Fruit fly (Drosophila melanogaster): ENCODE measurements around the gene X11L.

The X11L gene

DNA sequence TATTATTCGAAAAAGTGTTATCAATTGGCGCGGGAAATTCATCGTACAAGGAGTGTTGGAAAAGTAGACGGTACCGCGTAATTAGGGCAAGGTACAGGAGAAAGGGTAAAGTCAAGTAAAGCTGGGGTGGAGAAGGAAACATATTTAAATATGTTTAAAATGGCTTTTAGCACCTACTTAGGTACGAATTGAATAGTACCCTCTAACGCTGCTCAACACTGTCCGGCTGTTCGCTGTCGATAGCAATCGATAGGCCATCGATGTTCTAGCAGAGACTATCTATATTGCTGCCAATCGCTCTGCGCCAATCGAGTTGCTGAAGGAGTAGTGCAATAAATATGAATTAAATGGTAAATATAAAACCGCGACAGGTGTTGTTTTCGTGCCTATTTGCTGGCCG lies at the start of gene X11L:
X11L (plus strand) TSS at position 279 of the 400 bp plus-strand sequence.
- peak; percentile 26 for TF ChIP-seq CG17801 (GFP tag; optimal IDR thresholded peaks at IDR 0.05; ENCODE audit: partially characterized antibody)

DNA sequence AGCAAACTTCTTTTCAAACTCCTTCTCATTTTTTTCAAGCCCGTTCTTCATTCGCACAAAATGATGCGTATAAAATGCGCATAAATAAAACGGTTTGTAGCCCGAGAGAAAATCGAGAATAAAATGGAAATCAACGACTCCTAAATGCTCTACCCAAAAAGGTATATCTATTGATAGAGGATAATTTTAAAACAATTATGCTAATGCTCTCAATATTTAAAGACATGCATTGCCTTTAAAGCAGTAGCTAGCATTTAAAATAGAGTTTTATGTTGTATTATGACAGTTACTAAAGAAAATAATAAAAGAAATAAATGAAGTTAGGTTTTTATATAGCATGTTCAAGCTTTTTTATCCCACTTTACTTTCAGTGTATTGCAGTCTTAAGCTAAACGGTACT lies 49.1 kb upstream of the X11L start:
- TF ChIP-seq CG17801 (GFP tag; optimal IDR thresholded peaks at IDR 0.05; ENCODE audit: partially characterized antibody), result no peak

DNA sequence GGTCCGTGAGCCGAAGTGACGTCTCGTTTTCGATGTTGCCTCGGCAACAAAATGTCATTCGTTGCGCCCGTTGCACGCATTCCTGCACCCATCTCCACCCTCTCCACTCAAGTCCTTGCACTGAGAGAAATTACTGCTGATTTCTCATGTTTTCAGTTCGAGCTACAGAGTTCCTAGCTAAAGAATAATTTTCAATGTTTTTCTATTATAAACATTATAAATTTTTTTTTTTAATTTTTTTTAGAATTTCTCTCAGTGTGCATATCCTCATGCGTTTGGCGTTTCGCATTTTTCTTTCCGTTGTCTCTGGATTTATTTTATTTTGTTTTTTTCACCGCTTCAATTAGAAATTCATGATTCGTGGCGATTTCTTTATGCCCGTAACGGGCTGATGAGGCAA lies 48.5 kb upstream of the X11L start:
- no peak for TF ChIP-seq CG17801 (GFP tag; optimal IDR thresholded peaks at IDR 0.05; ENCODE audit: partially characterized antibody)

DNA sequence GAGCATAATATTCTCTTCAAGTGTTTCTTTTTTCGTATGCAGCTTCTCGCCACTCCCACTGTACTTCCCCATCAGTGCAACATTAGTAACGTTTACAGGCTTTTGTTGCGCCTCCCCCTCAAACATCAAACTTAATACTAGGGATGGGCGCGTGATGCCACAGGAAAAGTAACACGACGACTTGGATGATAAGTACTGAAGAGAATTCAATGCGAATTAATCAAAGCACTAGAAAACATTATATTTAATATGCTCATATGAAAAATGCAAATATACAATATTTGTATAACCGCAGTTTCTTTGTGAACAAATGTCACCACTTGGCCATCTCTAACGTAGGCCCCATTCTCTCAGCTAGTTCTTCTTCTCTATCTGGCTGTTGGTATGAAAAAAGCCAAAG lies 44.3 kb upstream of the X11L start:
- TF ChIP-seq CG17801 (GFP tag; optimal IDR thresholded peaks at IDR 0.05; ENCODE audit: partially characterized antibody), result no peak

DNA sequence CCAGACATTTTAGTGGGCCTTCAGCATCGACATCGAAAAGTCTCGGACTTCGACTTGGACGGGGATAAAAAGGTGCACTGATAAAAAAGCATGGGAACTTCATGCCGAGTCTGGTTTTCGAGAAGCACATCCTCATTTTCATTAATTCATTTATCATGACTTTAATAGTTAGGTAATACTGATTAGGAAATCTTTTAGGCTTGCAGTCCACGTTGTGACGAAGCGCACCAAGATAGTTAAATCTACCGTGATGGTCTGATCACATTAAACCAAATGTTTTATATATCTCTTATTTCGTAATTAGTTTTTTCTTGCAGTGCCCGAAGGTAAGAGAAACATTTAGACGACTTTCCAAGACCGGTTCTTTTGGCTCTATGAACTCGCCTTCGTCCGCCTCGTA lies 40.7 kb upstream of the X11L start:
- TF ChIP-seq CG17801 (GFP tag; optimal IDR thresholded peaks at IDR 0.05; ENCODE audit: partially characterized antibody), result no peak

DNA sequence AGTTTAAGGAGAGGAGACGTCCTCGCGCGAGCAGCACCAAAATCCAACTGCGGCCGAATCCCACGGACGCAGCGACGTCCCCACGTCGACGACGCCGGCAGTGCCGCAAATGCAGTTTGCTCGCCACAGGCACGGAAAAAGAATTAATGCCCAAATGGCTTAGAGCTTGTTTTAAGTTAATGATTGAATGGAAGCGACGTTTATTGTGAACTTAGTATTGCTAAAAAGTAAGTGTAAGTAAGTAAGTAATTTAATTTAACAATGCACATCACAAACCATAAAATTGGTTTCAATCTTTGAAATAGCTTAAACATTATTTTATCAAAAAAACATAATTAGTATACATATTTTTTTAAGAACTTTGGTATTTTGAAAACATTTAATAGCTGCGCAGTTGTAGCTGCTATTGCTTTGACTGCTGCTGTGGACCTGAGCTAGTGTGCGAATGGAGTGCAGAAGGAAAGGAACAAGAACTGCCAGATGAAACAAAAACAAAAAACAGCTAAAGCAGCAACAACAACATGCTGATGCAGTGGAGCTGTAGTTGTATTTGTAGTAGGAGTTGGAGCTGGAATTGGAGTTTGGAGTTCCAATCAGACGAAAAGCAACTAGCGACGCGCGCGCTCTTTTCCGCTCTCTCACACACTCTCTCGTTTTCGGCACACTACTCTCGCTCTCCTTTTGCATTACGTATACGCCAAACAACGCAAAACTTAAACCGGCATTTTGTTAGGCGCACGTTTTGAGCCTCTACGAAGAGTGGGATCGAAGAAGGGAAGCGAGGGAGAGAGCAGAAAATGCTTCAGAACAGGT lies 38.1 kb upstream of the X11L start, which contains the start of gene CG43658:
CG43658 (minus strand) TSS at position 51 of the 813 bp plus-strand sequence.
- no peak for TF ChIP-seq CG17801 (GFP tag; optimal IDR thresholded peaks at IDR 0.05; ENCODE audit: partially characterized antibody)

DNA sequence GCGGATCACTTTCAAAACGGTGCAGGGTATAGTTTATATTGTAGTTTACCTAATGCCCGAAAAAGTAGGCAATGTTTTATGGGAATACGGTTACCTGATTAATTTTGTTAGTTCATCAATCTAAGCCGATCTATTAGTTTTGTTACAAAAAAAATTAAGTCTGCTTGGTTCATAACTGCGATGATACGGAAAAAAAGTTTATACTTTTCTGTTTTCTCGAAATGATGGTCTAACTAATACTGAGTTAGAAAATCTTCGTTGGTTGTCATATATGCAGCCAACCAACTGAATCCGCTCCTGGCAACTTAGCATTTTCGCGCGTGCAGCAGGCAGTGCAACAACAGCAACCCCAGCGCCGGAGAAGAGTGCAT lies 37.5 kb upstream of the X11L start:
- no peak for TF ChIP-seq CG17801 (GFP tag; optimal IDR thresholded peaks at IDR 0.05; ENCODE audit: partially characterized antibody)

DNA sequence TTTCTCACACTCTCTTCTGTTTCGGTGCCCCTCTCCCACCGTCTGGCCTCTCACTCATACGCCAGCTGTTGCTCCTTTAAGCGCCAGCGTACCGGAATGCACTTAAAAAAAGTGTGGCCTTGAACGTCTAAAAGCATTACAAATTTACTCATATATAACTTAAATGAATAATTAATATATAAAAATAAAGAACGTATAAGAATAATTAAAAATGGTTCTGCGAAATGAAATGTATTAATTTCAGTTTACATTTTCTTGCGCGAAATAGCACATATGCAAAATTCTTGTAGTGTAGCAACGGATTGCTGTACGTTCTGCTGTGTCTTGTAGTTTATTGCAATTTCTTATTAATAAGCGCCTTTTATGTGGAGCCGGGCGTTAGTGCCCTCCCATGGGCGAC lies 36.8 kb upstream of the X11L start:
- TF ChIP-seq CG17801 (GFP tag; optimal IDR thresholded peaks at IDR 0.05; ENCODE audit: partially characterized antibody), result no peak

DNA sequence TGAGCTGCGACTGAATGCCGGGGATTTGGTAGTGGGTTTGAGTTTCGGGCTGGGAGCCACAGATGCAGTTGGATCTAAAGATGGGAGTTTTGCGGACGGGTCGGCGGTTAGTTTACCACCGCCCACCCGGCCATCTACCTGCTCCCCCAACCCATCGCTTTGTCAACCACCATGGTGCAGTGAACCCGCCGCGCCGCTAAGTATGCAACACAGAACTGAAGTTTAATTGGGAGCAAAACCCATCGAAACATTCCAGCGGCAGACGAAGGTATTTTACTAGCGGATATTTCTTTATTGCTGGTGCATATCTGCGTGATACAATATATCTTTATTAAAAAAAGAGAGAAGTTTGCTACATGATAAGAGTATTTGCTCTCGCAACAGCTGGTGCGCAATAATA lies 33.3 kb upstream of the X11L start:
- TF ChIP-seq CG17801 (GFP tag; optimal IDR thresholded peaks at IDR 0.05; ENCODE audit: partially characterized antibody), result no peak

DNA sequence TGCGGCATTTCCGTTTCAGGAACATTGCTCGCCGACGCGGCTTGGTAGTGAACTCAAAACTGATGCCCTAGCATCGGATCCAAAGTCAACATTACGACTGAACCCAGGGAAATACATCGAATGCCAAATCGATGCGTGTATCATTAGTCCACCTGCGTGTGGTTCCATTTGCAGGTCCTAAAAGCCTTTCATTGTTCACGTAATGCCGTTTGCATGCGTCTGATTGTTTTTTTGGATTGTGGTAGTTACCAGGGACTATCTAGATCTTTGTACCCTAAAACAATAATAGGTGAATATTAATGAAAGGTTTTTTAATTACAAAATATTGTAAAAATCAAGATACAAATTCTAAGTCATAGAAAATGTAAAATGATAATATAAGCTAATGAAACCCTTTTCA lies 30.3 kb upstream of the X11L start, which contains the start of gene ppk23:
ppk23 (minus strand) TSS at position 101 of the 400 bp plus-strand sequence.
- no peak for TF ChIP-seq CG17801 (GFP tag; optimal IDR thresholded peaks at IDR 0.05; ENCODE audit: partially characterized antibody)

DNA sequence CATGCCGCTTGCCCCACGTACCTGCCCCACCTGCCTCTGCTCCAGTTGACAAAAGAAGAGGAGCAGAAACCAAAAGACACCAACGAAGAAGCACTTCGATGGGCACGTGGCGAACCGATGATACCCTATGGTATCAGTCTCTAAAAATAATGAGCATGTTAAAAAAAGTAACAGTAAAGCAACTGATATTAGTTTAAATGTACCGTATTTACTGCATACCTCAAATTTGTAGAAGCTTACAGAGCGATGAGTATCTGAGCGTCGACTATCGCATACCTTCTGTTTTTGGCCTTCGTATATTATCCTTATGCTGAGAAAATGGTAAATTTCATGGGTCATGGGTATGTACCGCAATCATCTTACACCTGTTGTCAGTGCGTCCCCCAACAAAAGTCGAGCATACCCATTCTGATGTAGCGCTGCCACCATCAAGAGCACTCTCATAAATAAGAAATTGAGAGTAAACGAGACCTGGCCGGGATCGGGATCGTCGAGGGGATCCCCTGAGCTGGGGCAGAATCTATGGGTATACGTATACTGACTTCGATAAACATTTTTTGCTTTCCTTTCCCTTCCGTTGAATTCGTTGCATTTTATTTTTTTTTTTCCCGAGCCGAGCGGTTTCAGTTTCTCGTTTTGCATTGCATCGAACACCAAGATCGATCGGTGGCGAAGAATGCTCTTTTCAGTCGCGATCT lies 28.3 kb upstream of the X11L start:
- no peak for TF ChIP-seq CG17801 (GFP tag; optimal IDR thresholded peaks at IDR 0.05; ENCODE audit: partially characterized antibody)

DNA sequence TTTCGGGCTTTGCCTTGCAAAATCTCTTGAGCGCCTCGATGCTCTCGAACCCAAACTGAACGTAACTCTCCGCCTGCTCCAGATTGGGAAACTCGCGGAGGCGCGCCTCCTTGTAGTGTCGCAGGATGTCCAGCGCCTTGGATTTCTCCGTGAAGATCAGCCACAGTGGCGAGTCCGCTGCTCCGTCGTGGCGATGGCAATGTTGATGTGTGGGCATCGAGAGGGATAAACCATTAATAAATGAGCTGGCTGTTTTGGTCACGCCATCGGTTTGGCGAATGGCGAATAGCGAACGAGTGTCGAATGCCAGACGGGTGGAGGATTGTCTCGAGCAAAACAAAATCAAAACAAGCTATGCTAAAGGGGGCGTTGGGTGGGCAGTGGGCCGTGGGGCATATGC lies 23.6 kb upstream of the X11L start:
- TF ChIP-seq CG17801 (GFP tag; optimal IDR thresholded peaks at IDR 0.05; ENCODE audit: partially characterized antibody), result no peak

DNA sequence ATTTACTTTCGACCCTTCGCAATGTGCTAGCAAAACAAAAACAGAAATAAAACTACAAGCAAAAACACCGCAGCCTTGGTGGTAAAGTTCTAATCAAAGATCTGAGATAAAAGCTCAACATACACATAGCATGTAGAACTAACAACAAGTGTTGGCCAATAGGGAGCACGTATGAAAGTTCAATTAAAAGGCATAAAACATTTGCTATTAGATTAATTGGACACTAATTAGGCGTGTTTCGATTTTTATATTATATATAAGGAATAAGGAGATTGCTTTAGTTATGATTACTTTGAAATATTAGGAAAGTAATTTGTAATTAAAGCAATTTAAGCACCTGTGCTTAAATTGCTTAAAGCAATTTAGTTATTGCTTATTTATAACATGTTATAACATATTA lies 22.8 kb upstream of the X11L start:
- no peak for TF ChIP-seq CG17801 (GFP tag; optimal IDR thresholded peaks at IDR 0.05; ENCODE audit: partially characterized antibody)

DNA sequence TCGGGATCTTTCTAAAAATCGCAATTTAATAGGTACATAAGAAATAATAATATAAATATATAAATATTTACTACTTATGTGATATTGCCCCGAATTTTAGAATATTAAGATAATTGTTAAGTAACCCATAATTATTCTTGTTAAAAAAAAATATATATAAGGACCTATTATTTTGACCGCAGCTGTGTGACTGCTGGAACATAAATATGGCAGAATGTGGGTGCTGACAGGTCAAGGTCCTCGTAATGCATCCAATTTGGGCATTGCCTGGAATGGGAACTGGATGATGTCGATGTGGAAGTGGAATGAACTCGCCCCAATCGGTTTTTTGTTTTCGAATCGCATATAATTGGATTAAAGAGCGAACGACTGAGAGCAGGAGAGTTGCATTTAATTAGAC lies 22.1 kb upstream of the X11L start:
- TF ChIP-seq CG17801 (GFP tag; optimal IDR thresholded peaks at IDR 0.05; ENCODE audit: partially characterized antibody), result no peak

DNA sequence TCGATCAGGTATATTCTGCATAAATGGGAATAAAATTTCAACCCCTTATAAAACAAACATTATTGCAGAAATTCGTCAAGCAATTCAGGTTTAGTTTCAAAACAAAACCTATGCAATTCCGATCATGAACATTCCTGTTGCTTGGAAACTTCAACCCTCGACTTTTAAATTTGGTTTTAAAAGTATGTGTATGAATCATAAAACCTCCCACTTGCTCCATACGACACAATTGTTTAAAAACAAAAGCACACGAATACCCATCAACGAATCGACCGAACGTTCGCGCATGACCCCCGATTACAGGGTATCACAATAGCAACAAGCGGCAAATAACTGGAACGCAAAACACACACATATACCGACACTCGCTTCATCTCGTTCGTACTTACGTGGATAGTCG lies 21.3 kb upstream of the X11L start:
- no peak for TF ChIP-seq CG17801 (GFP tag; optimal IDR thresholded peaks at IDR 0.05; ENCODE audit: partially characterized antibody)
